Fruit fly (Drosophila melanogaster) whole organism, embryonic: ENCODE results near the gene CG3726.

Source experiments
- BEAF-32 ChIP-seq: fragments of 200-800 bp; sonication (Bioruptor generic); optimal IDR thresholded peaks from 3 replicates; lab custom pipeline; 2017; ENCODE audit warnings: missing biosample characterization, missing genetic modification characterization, mild to moderate bottlenecking, moderate library complexity, missing genetic modification reagents
- CG10274 ChIP-seq: fragments of 200-800 bp; sonication (Bioruptor generic); optimal IDR thresholded peaks from 3 replicates; lab custom pipeline; 2017; ENCODE audit warnings: missing biosample characterization, mild to moderate bottlenecking, missing genetic modification characterization
- CG10431 ChIP-seq: fragments of 200-800 bp; sonication (Bioruptor generic); optimal IDR thresholded peaks from 3 replicates; lab custom pipeline; 2018; ENCODE audit warnings: missing biosample characterization, mild to moderate bottlenecking, missing genetic modification characterization
- CG11247 ChIP-seq: fragments of 200-800 bp; sonication (Bioruptor generic); IDR thresholded peaks from 2 replicates; pipeline ENCODE4 v1.3.6; 2022; ENCODE audit warnings: missing biosample characterization, missing genetic modification characterization
- CG11560 ChIP-seq: fragments of 200-800 bp; sonication (Bioruptor generic); IDR thresholded peaks from 3 replicates; pipeline ENCODE4 v1.3.6; 2022; ENCODE audit warnings: missing biosample characterization, missing genetic modification characterization
- CG1233 ChIP-seq: fragments of 200-800 bp; sonication (Bioruptor generic); optimal IDR thresholded peaks from 4 replicates; lab custom pipeline; 2018; ENCODE audit warnings: missing biosample characterization, mild to moderate bottlenecking, missing genetic modification characterization
- CG14860 ChIP-seq: fragments of 200-800 bp; sonication (Bioruptor generic); IDR thresholded peaks from 3 replicates; pipeline ENCODE4 v1.3.6; 2022; ENCODE audit warnings: missing biosample characterization, missing genetic modification characterization; ENCODE audit not compliant: partially characterized antibody
- CG1603 ChIP-seq: fragments of 200-800 bp; sonication (Bioruptor generic); optimal IDR thresholded peaks from 2 replicates; lab custom pipeline; 2019; ENCODE audit warnings: missing biosample characterization, mild to moderate bottlenecking, missing genetic modification characterization, moderate library complexity
- CG18619 ChIP-seq: fragments of 200-800 bp; sonication (Bioruptor generic); optimal IDR thresholded peaks from 3 replicates; lab custom pipeline; 2017; ENCODE audit warnings: missing biosample characterization, mild to moderate bottlenecking, missing genetic modification characterization
- CG18764 ChIP-seq: fragments of 200-800 bp; sonication (Bioruptor generic); optimal IDR thresholded peaks from 3 replicates; lab custom pipeline; 2016; ENCODE audit warnings: missing biosample characterization, missing genetic modification characterization
- CG30431 ChIP-seq: fragments of 200-800 bp; sonication (Bioruptor generic); optimal IDR thresholded peaks from 2 replicates; lab custom pipeline; 2017; ENCODE audit warnings: missing biosample characterization, missing genetic modification characterization
- CG3065 ChIP-seq: fragments of 200-800 bp; sonication (Bioruptor generic); optimal IDR thresholded peaks from 2 replicates; lab custom pipeline; 2016; ENCODE audit warnings: missing biosample characterization, missing genetic modification characterization
- CG32767 ChIP-seq: fragments of 200-800 bp; sonication (Bioruptor generic); IDR thresholded peaks from 2 replicates; pipeline ENCODE4 v1.3.6; 2022; ENCODE audit warnings: missing biosample characterization, missing genetic modification characterization
- CG4707 ChIP-seq: fragments of 200-800 bp; sonication (Bioruptor generic); optimal IDR thresholded peaks from 2 replicates; lab custom pipeline; 2018; ENCODE audit warnings: missing biosample characterization, mild to moderate bottlenecking, missing genetic modification characterization, moderate library complexity
- CG6854 ChIP-seq: fragments of 200-800 bp; sonication (Bioruptor generic); optimal IDR thresholded peaks from 3 replicates; lab custom pipeline; 2017; ENCODE audit warnings: missing biosample characterization, mild to moderate bottlenecking, missing genetic modification characterization
- CG7963 ChIP-seq: fragments of 200-800 bp; sonication (Bioruptor generic); IDR thresholded peaks from 3 replicates; pipeline ENCODE4 v1.3.6; 2022; ENCODE audit warnings: missing biosample characterization, missing genetic modification characterization; ENCODE audit not compliant: partially characterized antibody
- CG8388 ChIP-seq: fragments of 200-800 bp; sonication (Bioruptor generic); optimal IDR thresholded peaks from 2 replicates; lab custom pipeline; 2019; ENCODE audit warnings: missing biosample characterization, mild to moderate bottlenecking, missing genetic modification characterization, moderate library complexity
- CkIIα-i1 ChIP-seq: fragments of 200-800 bp; sonication (Bioruptor generic); IDR thresholded peaks from 2 replicates; pipeline ENCODE4 v1.3.6; 2022; ENCODE audit warnings: missing biosample characterization, missing genetic modification characterization
- Dek ChIP-seq: fragments of 200-800 bp; sonication (Bioruptor generic); optimal IDR thresholded peaks from 3 replicates; lab custom pipeline; 2019; ENCODE audit warnings: missing biosample characterization, mild to moderate bottlenecking, missing genetic modification characterization, moderate library complexity
- Dll ChIP-seq: fragments of 200-800 bp; sonication (Bioruptor generic); IDR thresholded peaks from 4 replicates; pipeline ENCODE4 v1.3.6; 2022; ENCODE audit warnings: missing biosample characterization, missing genetic modification characterization; ENCODE audit not compliant: partially characterized antibody
- Doc3 ChIP-seq: fragments of 200-800 bp; sonication (Bioruptor generic); IDR thresholded peaks from 3 replicates; pipeline ENCODE4 v1.3.6; 2022; ENCODE audit warnings: missing biosample characterization, missing genetic modification characterization; ENCODE audit not compliant: partially characterized antibody
- E2f1 ChIP-seq: fragments of 200-800 bp; sonication (Bioruptor generic); IDR thresholded peaks from 2 replicates; pipeline ENCODE4 v1.3.6; 2022; ENCODE audit warnings: missing biosample characterization, missing genetic modification characterization
- Fer3 ChIP-seq: fragments of 200-800 bp; sonication (Bioruptor generic); optimal IDR thresholded peaks from 2 replicates; lab custom pipeline; 2018; ENCODE audit warnings: missing biosample characterization, mild to moderate bottlenecking, missing genetic modification characterization, moderate library complexity
- HHEX ChIP-seq: fragments of 200-800 bp; sonication (Bioruptor generic); optimal IDR thresholded peaks from 3 replicates; lab custom pipeline; 2017; ENCODE audit warnings: missing biosample characterization, mild to moderate bottlenecking, missing genetic modification characterization, missing genetic modification reagents
- HLHmδ ChIP-seq: fragments of 200-800 bp; sonication (Bioruptor generic); optimal IDR thresholded peaks from 2 replicates; lab custom pipeline; 2018; ENCODE audit warnings: missing biosample characterization, mild to moderate bottlenecking, missing genetic modification characterization, moderate library complexity
- Hmr ChIP-seq: fragments of 200-800 bp; sonication (Bioruptor generic); optimal IDR thresholded peaks from 3 replicates; lab custom pipeline; 2017; ENCODE audit warnings: mild to moderate bottlenecking, missing biosample characterization, missing genetic modification reagents, missing genetic modification characterization
- Hr3 ChIP-seq: fragments of 200-800 bp; sonication (Bioruptor generic); optimal IDR thresholded peaks from 3 replicates; lab custom pipeline; 2016; ENCODE audit warnings: missing biosample characterization, missing genetic modification characterization
- MESR4 ChIP-seq: fragments of 200-800 bp; sonication (Bioruptor generic); optimal IDR thresholded peaks from 2 replicates; lab custom pipeline; 2018; ENCODE audit warnings: missing biosample characterization, mild to moderate bottlenecking, missing genetic modification characterization, moderate library complexity
- Med ChIP-seq: fragments of 200-800 bp; sonication (Bioruptor generic); peaks from one replicate; lab custom pipeline; 2016; ENCODE audit warnings: missing biosample characterization, missing genetic modification characterization, mild to moderate bottlenecking, inconsistent platforms, moderate library complexity
- NFAT ChIP-seq: fragments of 200-800 bp; sonication (Bioruptor generic); IDR thresholded peaks from 2 replicates; pipeline ENCODE4 v1.3.6; 2022; ENCODE audit warnings: missing biosample characterization, missing genetic modification characterization
- NK7.1 ChIP-seq: fragments of 200-800 bp; sonication (Bioruptor generic); optimal IDR thresholded peaks from 3 replicates; lab custom pipeline; 2016; ENCODE audit warnings: missing biosample characterization, missing genetic modification characterization
- Spps ChIP-seq: fragments of 200-800 bp; sonication (Bioruptor generic); optimal IDR thresholded peaks from 2 replicates; lab custom pipeline; 2018; ENCODE audit warnings: missing biosample characterization, mild to moderate bottlenecking, missing genetic modification characterization
- Xbp1 ChIP-seq: fragments of 200-800 bp; sonication (Bioruptor generic); optimal IDR thresholded peaks from 3 replicates; lab custom pipeline; 2016; ENCODE audit warnings: missing biosample characterization, mild to moderate bottlenecking, missing genetic modification characterization
- bsh ChIP-seq, 2 experiments: fragments of 200-800 bp; sonication (Bioruptor generic); optimal IDR thresholded peaks; 2 replicates each; lab custom pipeline; 2017 to 2018; ENCODE audit warnings: mild to moderate bottlenecking in 2 of 2, missing biosample characterization in 2 of 2, missing genetic modification characterization in 2 of 2, moderate library complexity in 1 of 2
- cato ChIP-seq: fragments of 200-800 bp; sonication (Bioruptor generic); optimal IDR thresholded peaks from 2 replicates; lab custom pipeline; 2016; ENCODE audit warnings: missing biosample characterization, missing genetic modification characterization, borderline replicate concordance
- crol ChIP-seq: fragments of 200-800 bp; sonication (Bioruptor generic); IDR thresholded peaks from 2 replicates; pipeline ENCODE4 v1.3.6; 2022; ENCODE audit warnings: missing biosample characterization, missing genetic modification characterization
- danr ChIP-seq: fragments of 200-800 bp; sonication (Bioruptor generic); IDR thresholded peaks from 2 replicates; pipeline ENCODE4 v1.3.6; 2022; ENCODE audit warnings: missing biosample characterization, missing genetic modification characterization
- dimm ChIP-seq: fragments of 200-800 bp; sonication (Bioruptor generic); IDR thresholded peaks from 2 replicates; pipeline ENCODE4 v1.3.6; 2022; ENCODE audit warnings: missing biosample characterization, missing genetic modification characterization
- dm ChIP-seq: fragments of 200-800 bp; sonication (Bioruptor generic); optimal IDR thresholded peaks from 3 replicates; lab custom pipeline; 2016; ENCODE audit warnings: missing biosample characterization, missing genetic modification characterization
- dpn ChIP-seq, 2 experiments: fragments of 200-800 bp; sonication (Bioruptor generic); optimal IDR thresholded peaks; 3 replicates each; lab custom pipeline; 2016; ENCODE audit warnings: missing biosample characterization in 2 of 2, missing genetic modification characterization in 2 of 2
- insv ChIP-seq, 2 experiments: fragments of 200-800 bp; sonication (Bioruptor generic); optimal IDR thresholded peaks; 3 replicates each; lab custom pipeline; 2016 to 2018; ENCODE audit warnings: missing biosample characterization in 2 of 2, missing genetic modification characterization in 2 of 2
- kah ChIP-seq: fragments of 200-800 bp; sonication (Bioruptor generic); optimal IDR thresholded peaks from 2 replicates; lab custom pipeline; 2018; ENCODE audit warnings: missing biosample characterization, mild to moderate bottlenecking, missing genetic modification characterization
- lilli ChIP-seq: fragments of 200-800 bp; sonication (Bioruptor generic); optimal IDR thresholded peaks from 3 replicates; lab custom pipeline; 2016; ENCODE audit warnings: missing biosample characterization, missing genetic modification characterization
- maf-S ChIP-seq: fragments of 200-800 bp; sonication (Bioruptor generic); optimal IDR thresholded peaks from 2 replicates; lab custom pipeline; 2016; ENCODE audit warnings: missing biosample characterization, missing genetic modification characterization
- pnt ChIP-seq: fragments of 200-800 bp; sonication (Bioruptor generic); optimal IDR thresholded peaks from 3 replicates; lab custom pipeline; 2016; ENCODE audit warnings: missing biosample characterization, missing genetic modification characterization
- shn ChIP-seq: fragments of 200-800 bp; sonication (Bioruptor generic); optimal IDR thresholded peaks from 3 replicates; lab custom pipeline; 2016; ENCODE audit warnings: missing biosample characterization, missing genetic modification characterization
- slp2 ChIP-seq: fragments of 200-800 bp; sonication (Bioruptor generic); optimal IDR thresholded peaks from 2 replicates; lab custom pipeline; 2016; ENCODE audit warnings: missing biosample characterization, missing genetic modification characterization
- tup ChIP-seq: fragments of 200-800 bp; sonication (Bioruptor generic); optimal IDR thresholded peaks from 2 replicates; lab custom pipeline; 2016; ENCODE audit warnings: missing biosample characterization, mild to moderate bottlenecking, missing genetic modification characterization, moderate library complexity
- usp ChIP-seq: fragments of >200 bp; optimal IDR thresholded peaks from 2 replicates; lab custom pipeline; 2017; ENCODE audit warnings: missing biosample characterization, missing genetic modification characterization
- zen2 ChIP-seq: fragments of 200-800 bp; sonication (Bioruptor generic); IDR thresholded peaks from 3 replicates; pipeline ENCODE4 v1.3.6; 2022; ENCODE audit warnings: missing biosample characterization, missing genetic modification characterization; ENCODE audit not compliant: partially characterized antibody

Gene CG3726

dm6 chrX:5973389-5974025, 56.6 kb downstream of the CG3726 start (continued):
- no peak for TF ChIP-seq NFAT (GFP tag; lab: Robert Waterston, UW)
- no peak for TF ChIP-seq CG10274 (GFP tag; lab: Kevin White, UChicago)
- TF ChIP-seq danr (GFP tag; lab: Robert Waterston, UW): no peak
- no peak for TF ChIP-seq CG3065
- peak; percentile 10 for TF ChIP-seq Fer3 (tag; lab: Kevin White, UChicago)
- no peak for TF ChIP-seq CG18619 (GFP tag; lab: Kevin White, UChicago)
- no peak for TF ChIP-seq dimm
- no peak for TF ChIP-seq CG11247
- no peak for TF ChIP-seq Hmr
- TF ChIP-seq Spps (tag; lab: Kevin White, UChicago): peak; percentile 29
- no peak for TF ChIP-seq dm (GFP tag; lab: Kevin White, UChicago)
- no peak for TF ChIP-seq Doc3 (GFP tag; lab: Robert Waterston, UW)
- TF ChIP-seq Hr3 (GFP tag; lab: Kevin White, UChicago): peak; percentile 7
- no peak for TF ChIP-seq MESR4
- TF ChIP-seq pnt: no peak
- no peak for TF ChIP-seq BEAF-32 (GFP tag; lab: Kevin White, UChicago)
- no peak for TF ChIP-seq zen2 (GFP tag; lab: Robert Waterston, UW)
- TF ChIP-seq Dek (tag; lab: Kevin White, UChicago): no peak
- no peak for TF ChIP-seq slp2 (GFP tag; lab: Kevin White, UChicago)
- TF ChIP-seq CG7963 (GFP tag; lab: Robert Waterston, UW): no peak
- no peak for TF ChIP-seq CG4707
- TF ChIP-seq CG18764 (GFP tag; lab: Kevin White, UChicago): no peak
- TF ChIP-seq dpn (GFP tag; optimal IDR thresholded peaks at IDR 0.05; lab: Kevin White, UChicago): peak in 1 of 2 experiments; percentile 41
- no peak for TF ChIP-seq shn
- no peak for TF ChIP-seq tup (GFP tag; lab: Kevin White, UChicago)
- TF ChIP-seq HHEX (GFP tag; lab: Kevin White, UChicago): no peak
- TF ChIP-seq usp (GFP tag; lab: Kevin White, UChicago): no peak
- TF ChIP-seq HLHmδ (GFP tag; lab: Kevin White, UChicago): no peak
- no peak for TF ChIP-seq CG14860 (GFP tag; lab: Robert Waterston, UW)
- TF ChIP-seq Dll (GFP tag; lab: Robert Waterston, UW): no peak
- TF ChIP-seq CG1603 (tag; lab: Kevin White, UChicago): peak; percentile 58
- TF ChIP-seq crol (GFP tag; lab: Robert Waterston, UW): no peak
- no peak for TF ChIP-seq cato (GFP tag; lab: Kevin White, UChicago)
- peak; percentile 36 for TF ChIP-seq CG8388 (GFP tag; lab: Kevin White, UChicago)
- TF ChIP-seq CG11560: no peak
- TF ChIP-seq maf-S (GFP tag; lab: Kevin White, UChicago): no peak
- TF ChIP-seq NK7.1 (GFP tag; lab: Kevin White, UChicago): no peak
- no peak for TF ChIP-seq insv (GFP tag; optimal IDR thresholded peaks at IDR 0.05; lab: Kevin White, UChicago)
- TF ChIP-seq CG30431: no peak
- TF ChIP-seq Xbp1 (GFP tag; lab: Kevin White, UChicago): peak; percentile 32
- TF ChIP-seq CkIIα-i1 (GFP tag; lab: Robert Waterston, UW): no peak
- no peak for TF ChIP-seq kah (GFP tag; lab: Kevin White, UChicago)
- peak; percentile 28 to 72 for TF ChIP-seq bsh (GFP tag; optimal IDR thresholded peaks at IDR 0.05; lab: Kevin White, UChicago)
- TF ChIP-seq E2f1 (GFP tag; lab: Robert Waterston, UW): peak; percentile 21; the same call in 1 of the 2 replicates
- no peak for TF ChIP-seq CG6854
- TF ChIP-seq lilli (GFP tag; lab: Kevin White, UChicago): no peak
- no peak for TF ChIP-seq CG1233 (GFP tag; lab: Kevin White, UChicago)
- peak; percentile 76 for TF ChIP-seq Med (GFP tag; lab: Kevin White, UChicago)
- no peak for TF ChIP-seq CG10431 (GFP tag; lab: Kevin White, UChicago)
- no peak for TF ChIP-seq CG32767 (GFP tag; lab: Robert Waterston, UW)
